Worm (Caenorhabditis elegans) whole organism, L4/young adult: ENCODE results near the gene ssup-72.

Experiments
- W03F9.2 ChIP-seq: fragments of 150-350 bp; optimal IDR thresholded peaks from 2 replicates; lab custom pipeline; 2014; ENCODE audit warnings: missing biosample characterization, missing genetic modification characterization
- dao-5 ChIP-seq: sonication (generic microtip); optimal IDR thresholded peaks from 2 replicates; lab custom pipeline; 2016; ENCODE audit warnings: missing genotype, missing genetic modification characterization, moderate library complexity, missing compliant biosample characterization
- him-1 ChIP-seq: sonication (generic microtip); optimal IDR thresholded peaks from 2 replicates; lab custom pipeline; 2016; ENCODE audit warnings: missing genotype, missing genetic modification reagents, missing genetic modification characterization, missing compliant biosample characterization

The ssup-72 gene

ce11 chrII:6776418-6777034, at the start of gene ssup-72:
Gene ssup-72 (plus strand): TSS chrII:6776598.
- peak; percentile 33 for TF ChIP-seq him-1 (tag; lab: Kevin White, UChicago)
- peak; percentile 75 for TF ChIP-seq W03F9.2 (tag; lab: Kevin White, UChicago)
- no peak for TF ChIP-seq dao-5 (tag; lab: Kevin White, UChicago)

ce11 chrII:6726814-6727213, 49.6 kb upstream of the ssup-72 start:
- no peak for TF ChIP-seq dao-5 (tag; lab: Kevin White, UChicago)
- no peak for TF ChIP-seq W03F9.2 (tag; lab: Kevin White, UChicago)
- TF ChIP-seq him-1 (tag; lab: Kevin White, UChicago), result no peak

ce11 chrII:6729331-6729730, 47.1 kb upstream of the ssup-72 start, which contains the start of gene T14B4.8:
Gene T14B4.8 (minus strand): TSS chrII:6729390.
- TF ChIP-seq dao-5 (tag; lab: Kevin White, UChicago), result no peak
- no peak for TF ChIP-seq him-1 (tag; lab: Kevin White, UChicago)
- TF ChIP-seq W03F9.2 (tag; lab: Kevin White, UChicago), result no peak

- TF ChIP-seq dao-5 (tag; lab: Kevin White, UChicago), result no peak
- TF ChIP-seq him-1 (tag; lab: Kevin White, UChicago), result no peak
- no peak for TF ChIP-seq W03F9.2 (tag; lab: Kevin White, UChicago)
These were observed 42.7 kb upstream of the ssup-72 start, which contains the start of gene T14B4.9 for ce11 chrII:6733718-6734117. Gene T14B4.9 (minus strand): TSS chrII:6733818.

- peak; percentile 46 for TF ChIP-seq W03F9.2 (tag; lab: Kevin White, UChicago)
- no peak for TF ChIP-seq dao-5 (tag; lab: Kevin White, UChicago)
These were observed 41.7 kb upstream of the ssup-72 start, which contains the start of gene T14B4.3 for ce11 chrII:6734674-6735073. Gene T14B4.3 (plus strand): TSS chrII:6734937.

ce11 chrII:6736066-6736465, 40.3 kb upstream of the ssup-72 start, which contains the start of gene mrps-18.C:
Gene mrps-18.C (plus strand): TSS chrII:6736203.
- TF ChIP-seq W03F9.2 (tag; lab: Kevin White, UChicago) (no peak), dao-5 (tag; lab: Kevin White, UChicago) (no peak), him-1 (tag; lab: Kevin White, UChicago) (no peak)

- TF ChIP-seq W03F9.2 (tag; lab: Kevin White, UChicago), result no peak
- TF ChIP-seq dao-5 (tag; lab: Kevin White, UChicago), result no peak
- TF ChIP-seq him-1 (tag; lab: Kevin White, UChicago), result no peak
These were observed 39.8 kb upstream of the ssup-72 start, which contains the start of gene T14B4.1 for ce11 chrII:6736604-6737003. Gene T14B4.1 (plus strand): TSS chrII:6736904.

ce11 chrII:6741428-6741827, 35.0 kb upstream of the ssup-72 start, which contains the start of gene exos-8:
Gene exos-8 (plus strand): TSS chrII:6741691.
- TF ChIP-seq him-1 (tag; lab: Kevin White, UChicago) (peak; percentile 12), dao-5 (tag; lab: Kevin White, UChicago) (no peak)

- TF ChIP-seq W03F9.2 (tag; lab: Kevin White, UChicago) (no peak), him-1 (tag; lab: Kevin White, UChicago) (no peak), dao-5 (tag; lab: Kevin White, UChicago) (no peak)
These were observed 33.8 kb upstream of the ssup-72 start, which contains the start of gene F41G3.6 for ce11 chrII:6742614-6743013. Gene F41G3.6 (plus strand): TSS chrII:6742914.

ce11 chrII:6744648-6745047, 31.8 kb upstream of the ssup-72 start, which contains the start of gene ins-15:
Gene ins-15 (minus strand): TSS chrII:6744748.
- no peak for TF ChIP-seq him-1 (tag; lab: Kevin White, UChicago)
- TF ChIP-seq dao-5 (tag; lab: Kevin White, UChicago), result no peak
- no peak for TF ChIP-seq W03F9.2 (tag; lab: Kevin White, UChicago)

ce11 chrII:6745783-6746182, 30.6 kb upstream of the ssup-72 start, which contains the start of gene ins-14:
Gene ins-14 (minus strand): TSS chrII:6745814.
- TF ChIP-seq W03F9.2 (tag; lab: Kevin White, UChicago) (no peak), him-1 (tag; lab: Kevin White, UChicago) (no peak), dao-5 (tag; lab: Kevin White, UChicago) (no peak)

- TF ChIP-seq him-1 (tag; lab: Kevin White, UChicago) (no peak), dao-5 (tag; lab: Kevin White, UChicago) (no peak), W03F9.2 (tag; lab: Kevin White, UChicago) (no peak)
These were observed 30.0 kb upstream of the ssup-72 start, which contains the start of gene F41G3.5 for ce11 chrII:6746404-6746803. Gene F41G3.5 (plus strand): TSS chrII:6746704.

- no peak for TF ChIP-seq W03F9.2 (tag; lab: Kevin White, UChicago)
- no peak for TF ChIP-seq him-1 (tag; lab: Kevin White, UChicago)
- TF ChIP-seq dao-5 (tag; lab: Kevin White, UChicago), result no peak
These were observed 27.0 kb upstream of the ssup-72 start, which contains the start of gene F41G3.10 for ce11 chrII:6749422-6749821. Gene F41G3.10 (minus strand): TSS chrII:6749522.
